Worm (Caenorhabditis elegans): Measurements from ENCODE around the gene T14G8.6.

DNA sequence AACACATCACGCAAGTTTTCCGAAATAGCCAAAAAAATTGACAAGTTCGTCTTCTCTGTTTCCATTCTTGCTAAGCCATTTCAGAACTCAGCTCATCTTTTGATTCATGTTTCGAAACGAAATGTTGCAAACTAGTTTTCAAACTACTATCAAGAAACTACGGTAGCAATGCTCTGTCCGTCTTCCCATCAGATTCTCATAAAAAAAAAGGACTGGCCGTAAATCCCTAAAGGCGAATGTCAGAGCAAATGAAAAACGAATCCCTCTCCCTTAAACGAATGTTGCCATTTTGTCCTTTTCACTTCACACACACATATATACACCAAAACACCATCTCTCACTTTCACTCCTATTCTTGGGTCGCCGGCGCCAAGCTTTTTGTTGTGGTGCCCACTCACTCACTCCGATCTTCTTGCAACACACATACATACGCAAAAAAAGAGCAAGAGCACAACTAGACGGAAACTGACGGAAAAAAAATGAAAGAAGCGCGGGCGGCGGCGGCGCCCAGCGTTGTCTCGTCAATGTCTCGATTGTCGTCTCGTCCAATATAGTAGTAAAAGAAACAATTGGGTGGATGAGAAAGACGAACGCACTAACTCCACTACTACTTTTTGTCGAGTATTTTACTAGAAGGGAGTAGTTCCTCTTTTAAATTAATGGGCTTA is 34.8 kb downstream of the T14G8.6 start:
- no peak for TF ChIP-seq fkh-10 (GFP tag; optimal IDR thresholded peaks at IDR 0.05)
- no peak for TF ChIP-seq daf-16 (GFP tag; optimal IDR thresholded peaks at IDR 0.05)
- no peak for TF ChIP-seq daf-16 (tag; optimal IDR thresholded peaks at IDR 0.05)
- no peak for TF ChIP-seq lin-13 (GFP tag; optimal IDR thresholded peaks at IDR 0.05)
- TF ChIP-seq unc-62 (GFP tag; optimal IDR thresholded peaks at IDR 0.05 in 1 of 2) = peak in 1 of 2 experiments; percentile 97
- no peak for TF ChIP-seq unc-62 (tag; optimal IDR thresholded peaks at IDR 0.05)
- TF ChIP-seq egl-27 (tag; optimal IDR thresholded peaks at IDR 0.05) = no peak
- TF ChIP-seq arid-1 (GFP tag; conservative IDR thresholded peaks at IDR 0.05) = no peak
- TF ChIP-seq set-16 (GFP tag; IDR thresholded peaks at IDR 0.05) = no peak
